Fruit fly (Drosophila melanogaster): Measurements from ENCODE around the gene CG15279.

DNA sequence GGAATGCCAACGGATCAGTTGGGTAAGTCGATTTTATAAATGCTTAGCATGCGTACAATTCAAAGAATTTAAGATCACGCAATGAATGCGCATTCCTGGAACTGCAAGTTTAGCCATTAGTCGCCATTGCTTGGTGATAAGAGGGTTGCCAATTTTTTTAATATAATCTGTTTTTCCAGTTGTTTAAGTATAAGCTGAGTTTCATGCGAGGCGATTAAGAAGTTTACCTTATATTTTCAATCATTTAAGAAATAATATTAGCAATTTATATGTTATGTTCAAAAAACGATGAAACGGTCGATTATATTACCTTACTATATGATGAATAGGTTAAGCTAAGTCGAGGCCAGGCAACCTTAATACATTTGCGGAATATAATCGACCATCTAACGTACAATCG, 55.0 kb downstream of the CG15279 start, which contains the start of gene CG18420:
- TF ChIP-seq CTCF (optimal IDR thresholded peaks at IDR 0.05) (no peak), CG8478 (optimal IDR thresholded peaks at IDR 0.05) (no peak)
